Worm (Caenorhabditis elegans) whole organism, L4 larva: Measurements from ENCODE around the gene nmr-1.

Experiments
- F44E2.7 ChIP-seq: fragments of 200-800 bp; sonication (Bioruptor generic); IDR thresholded peaks from 2 replicates; pipeline ENCODE4 v2.1.2; 2022; ENCODE audit warnings: missing genetic modification characterization, missing compliant biosample characterization
- F49E8.2 ChIP-seq: sonication (generic microtip); optimal IDR thresholded peaks from 2 replicates; lab custom pipeline; 2016; ENCODE audit warnings: missing compliant biosample characterization, mild to moderate bottlenecking, missing genetic modification characterization, borderline replicate concordance
- Y75B8A.6 ChIP-seq: fragments of 200-800 bp; sonication (Bioruptor generic); IDR thresholded peaks from 2 replicates; pipeline ENCODE4 v1.3.6; 2022; ENCODE audit warnings: missing genetic modification reagents, missing genetic modification characterization, missing compliant biosample characterization
- aha-1 ChIP-seq: fragments of 150-350 bp; peaks from one replicate; lab custom pipeline; 2014; ENCODE audit warnings: missing biosample characterization, missing genetic modification characterization
- ama-1 ChIP-seq: fragments of 150-350 bp; optimal IDR thresholded peaks from 2 replicates; lab custom pipeline; 2014; ENCODE audit warnings: inconsistent platforms, mixed read lengths
- ceh-32 ChIP-seq: sonication (generic microtip); optimal IDR thresholded peaks from 2 replicates; lab custom pipeline; 2016; ENCODE audit warnings: mild to moderate bottlenecking, missing genetic modification characterization, missing compliant biosample characterization; ENCODE audit not compliant: poor library complexity
- cey-2 ChIP-seq: sonication (generic microtip); optimal IDR thresholded peaks from 3 replicates; lab custom pipeline; 2017; ENCODE audit warnings: missing genetic modification characterization, mild to moderate bottlenecking, missing compliant biosample characterization, antibody characterized with exemption, borderline replicate concordance; ENCODE audit not compliant: insufficient read depth
- daf-16 ChIP-seq, 3 experiments: sonication (generic microtip); optimal IDR thresholded peaks; 2 replicates each; lab custom pipeline; 2016 to 2017; ENCODE audit warnings: missing genetic modification characterization in 3 of 3, missing genetic modification reagents in 3 of 3, mild to moderate bottlenecking in 2 of 3, missing compliant biosample characterization in 2 of 3, missing biosample characterization in 1 of 3, moderate library complexity in 1 of 3
- daf-19 ChIP-seq: fragments of 200-800 bp; sonication (Bioruptor generic); conservative IDR thresholded peaks from 2 replicates; pipeline ENCODE4 v1.3.6; 2022; ENCODE audit warnings: missing genetic modification characterization, missing compliant biosample characterization
- dmd-6 ChIP-seq: fragments of 200-800 bp; sonication (Bioruptor generic); IDR thresholded peaks from 2 replicates; pipeline ENCODE4 v1.3.6; 2022; ENCODE audit warnings: missing genetic modification reagents, missing genetic modification characterization, missing compliant biosample characterization
- dpl-1 ChIP-seq: fragments of 150-350 bp; optimal IDR thresholded peaks from 2 replicates; lab custom pipeline; 2014; ENCODE audit warnings: missing biosample characterization, missing genetic modification reagents, missing genetic modification characterization
- hmg-1.1 ChIP-seq: fragments of 200-800 bp; sonication (Bioruptor generic); IDR thresholded peaks from 2 replicates; pipeline ENCODE4 v1.3.6; 2022; ENCODE audit warnings: missing genetic modification reagents, missing genetic modification characterization, missing compliant biosample characterization
- jun-1 ChIP-seq: fragments of 150-350 bp; optimal IDR thresholded peaks from 2 replicates; lab custom pipeline; 2014; ENCODE audit warnings: missing biosample characterization, missing genetic modification reagents, missing genetic modification characterization
- lin-13 ChIP-seq: fragments of 150-350 bp; optimal IDR thresholded peaks from 2 replicates; lab custom pipeline; 2014; ENCODE audit warnings: missing biosample characterization, missing genetic modification reagents, missing genetic modification characterization
- lin-15B ChIP-seq: fragments of 150-350 bp; sonication (generic microtip); optimal IDR thresholded peaks from 3 replicates; lab custom pipeline; 2014; ENCODE audit warnings: missing biosample characterization, missing genetic modification characterization
- mep-1 ChIP-seq: fragments of 150-350 bp; sonication (generic microtip); optimal IDR thresholded peaks from 3 replicates; lab custom pipeline; 2014; ENCODE audit warnings: missing biosample characterization, missing genetic modification characterization
- mes-2 ChIP-seq: sonication (generic microtip); optimal IDR thresholded peaks from 2 replicates; lab custom pipeline; 2016; ENCODE audit warnings: missing genotype, mild to moderate bottlenecking, missing genetic modification characterization, missing compliant biosample characterization; ENCODE audit not compliant: poor library complexity, severe bottlenecking
- mxl-2 ChIP-seq: fragments of 200-800 bp; sonication (Bioruptor generic); conservative IDR thresholded peaks from 2 replicates; pipeline ENCODE4 v1.3.6; 2022; ENCODE audit warnings: missing genetic modification reagents, missing genetic modification characterization, missing compliant biosample characterization
- mxl-3 ChIP-seq: fragments of 200-800 bp; sonication (Bioruptor generic); optimal IDR thresholded peaks from 2 replicates; lab custom pipeline; 2018; ENCODE audit warnings: mild to moderate bottlenecking, missing genetic modification characterization, missing compliant biosample characterization
- nhr-10 ChIP-seq: fragments of 150-350 bp; optimal IDR thresholded peaks from 2 replicates; lab custom pipeline; 2014; ENCODE audit warnings: missing biosample characterization, missing genetic modification characterization
- nhr-102 ChIP-seq: sonication (generic microtip); optimal IDR thresholded peaks from 2 replicates; lab custom pipeline; 2016; ENCODE audit warnings: mild to moderate bottlenecking, missing genetic modification characterization, moderate library complexity, missing compliant biosample characterization
- nhr-11 ChIP-seq: fragments of 150-350 bp; optimal IDR thresholded peaks from 2 replicates; lab custom pipeline; 2014; ENCODE audit warnings: missing biosample characterization, missing genetic modification characterization
- nhr-111 ChIP-seq: fragments of 200-800 bp; sonication (Bioruptor generic); optimal IDR thresholded peaks from 2 replicates; lab custom pipeline; 2018; ENCODE audit warnings: mild to moderate bottlenecking, missing genetic modification characterization, missing compliant biosample characterization
- nhr-48 ChIP-seq: sonication (generic microtip); optimal IDR thresholded peaks from 2 replicates; lab custom pipeline; 2016; ENCODE audit warnings: mild to moderate bottlenecking, missing genetic modification characterization, missing compliant biosample characterization
- nhr-76 ChIP-seq: fragments of 150-350 bp; optimal IDR thresholded peaks from 2 replicates; lab custom pipeline; 2014; ENCODE audit warnings: missing biosample characterization, missing genetic modification characterization
- nhr-77 ChIP-seq: fragments of 150-350 bp; optimal IDR thresholded peaks from 2 replicates; lab custom pipeline; 2014; ENCODE audit warnings: missing biosample characterization, missing genetic modification characterization
- sdz-12 ChIP-seq: fragments of 200-800 bp; sonication (Bioruptor generic); optimal IDR thresholded peaks from 2 replicates; lab custom pipeline; 2018; ENCODE audit warnings: mild to moderate bottlenecking, missing genetic modification characterization, missing compliant biosample characterization
- skn-1 ChIP-seq: fragments of 150-350 bp; optimal IDR thresholded peaks from 2 replicates; lab custom pipeline; 2014; ENCODE audit warnings: missing biosample characterization, missing genetic modification characterization
- snpc-1.2 ChIP-seq: fragments of 200-800 bp; sonication (Bioruptor generic); IDR thresholded peaks from 2 replicates; pipeline ENCODE4 v1.3.6; 2022; ENCODE audit warnings: missing genetic modification reagents, missing genetic modification characterization, missing compliant biosample characterization
- snpc-4 ChIP-seq: fragments of 150-350 bp; optimal IDR thresholded peaks from 2 replicates; lab custom pipeline; 2014; ENCODE audit warnings: missing biosample characterization, missing genetic modification characterization
- spr-1 ChIP-seq: sonication (generic microtip); optimal IDR thresholded peaks from 2 replicates; lab custom pipeline; 2016; ENCODE audit warnings: mild to moderate bottlenecking, missing genetic modification characterization, missing compliant biosample characterization
- tra-1 ChIP-seq: fragments of 200-800 bp; sonication (Bioruptor generic); IDR thresholded peaks from 2 replicates; pipeline ENCODE4 v1.3.6; 2022; ENCODE audit warnings: missing genetic modification reagents, missing genetic modification characterization, missing compliant biosample characterization
- unc-62 ChIP-seq, 3 experiments: fragments of 150-350 bp in 1 of 3; sonication (generic microtip); optimal IDR thresholded peaks in 2 of 3; peaks in 1 of 3; 1 replicate in 1 of 3; 2 replicates in 2 of 3; lab custom pipeline; 2014 to 2017; ENCODE audit warnings: missing biosample characterization in 3 of 3, missing genetic modification characterization in 3 of 3, missing genetic modification reagents in 3 of 3, missing genotype in 1 of 3
- zag-1 ChIP-seq: fragments of 150-350 bp; optimal IDR thresholded peaks from 2 replicates; lab custom pipeline; 2014; ENCODE audit warnings: missing biosample characterization, missing genetic modification characterization
- zfp-3 ChIP-seq: fragments of 200-800 bp; sonication (Bioruptor generic); conservative IDR thresholded peaks from 2 replicates; pipeline ENCODE4 v1.3.6; 2022; ENCODE audit warnings: missing genetic modification reagents, missing genetic modification characterization, missing compliant biosample characterization
- ztf-11 ChIP-seq: fragments of 150-350 bp; optimal IDR thresholded peaks from 2 replicates; lab custom pipeline; 2014; ENCODE audit warnings: missing biosample characterization, missing genetic modification characterization

Gene nmr-1

ce11 chrII:5446506-5446905 is at the start of gene nmr-1:
Gene nmr-1 (minus strand): TSS chrII:5446606.
- TF ChIP-seq mxl-2 (GFP tag; lab: Robert Waterston, UW) = no peak
- TF ChIP-seq snpc-4 (tag; lab: Kevin White, UChicago) = no peak
- TF ChIP-seq mxl-3 (GFP tag; lab: Kevin White, UChicago) = no peak
- TF ChIP-seq jun-1 (tag; lab: Kevin White, UChicago) = no peak
- no peak for TF ChIP-seq nhr-77 (tag; lab: Kevin White, UChicago)
- TF ChIP-seq nhr-48 (tag; lab: Kevin White, UChicago) = no peak
- TF ChIP-seq nhr-11 (tag; lab: Kevin White, UChicago) = no peak
- TF ChIP-seq nhr-111 (GFP tag; lab: Kevin White, UChicago) = no peak
- no peak for TF ChIP-seq nhr-10 (tag; lab: Kevin White, UChicago)
- TF ChIP-seq ceh-32 (tag; lab: Kevin White, UChicago) = no peak
- TF ChIP-seq lin-15B = no peak
- TF ChIP-seq daf-19 (GFP tag; lab: Robert Waterston, UW) = no peak

- TF ChIP-seq dpl-1 (GFP tag; lab: Kevin White, UChicago) (no peak), hmg-1.1 (GFP tag; lab: Robert Waterston, UW) (no peak), aha-1 (tag; lab: Kevin White, UChicago) (no peak), Y75B8A.6 (GFP tag; lab: Robert Waterston, UW) (no peak), ama-1 (no peak), cey-2 (tag; lab: Kevin White, UChicago) (no peak), ztf-11 (tag; lab: Kevin White, UChicago) (no peak), F49E8.2 (tag; lab: Kevin White, UChicago) (no peak), F44E2.7 (GFP tag; lab: Robert Waterston, UW) (no peak), lin-13 (GFP tag; lab: Kevin White, UChicago) (no peak), lin-15B (no peak), unc-62 (GFP tag; optimal IDR thresholded peaks at IDR 0.05 in 1 of 2; lab: Kevin White, UChicago) (no peak), unc-62 (tag; optimal IDR thresholded peaks at IDR 0.05; lab: Kevin White, UChicago) (no peak), zfp-3 (GFP tag; lab: Robert Waterston, UW) (no peak), mep-1 (no peak)
These were observed 48.0 kb upstream of the nmr-1 start, which contains the start of gene F12A10.6 for ce11 chrII:5494405-5494804. Gene F12A10.6 (minus strand): TSS chrII:5494505.

- no peak for TF ChIP-seq daf-16 (GFP tag; optimal IDR thresholded peaks at IDR 0.05; lab: Kevin White, UChicago)
- TF ChIP-seq daf-16 (tag; optimal IDR thresholded peaks at IDR 0.05; lab: Kevin White, UChicago) = no peak
- TF ChIP-seq mxl-2 (GFP tag; lab: Robert Waterston, UW) = no peak
- no peak for TF ChIP-seq skn-1 (tag; lab: Kevin White, UChicago)
- no peak for TF ChIP-seq dmd-6
- TF ChIP-seq ceh-32 (tag; lab: Kevin White, UChicago) = no peak
- TF ChIP-seq spr-1 (tag; lab: Kevin White, UChicago) = no peak
- TF ChIP-seq tra-1 (GFP tag; lab: Robert Waterston, UW) = no peak
- no peak for TF ChIP-seq nhr-76 (tag; lab: Kevin White, UChicago)
- no peak for TF ChIP-seq mes-2 (tag; lab: Kevin White, UChicago)
- no peak for TF ChIP-seq sdz-12 (GFP tag; lab: Kevin White, UChicago)
- TF ChIP-seq zag-1 (tag; lab: Kevin White, UChicago) = no peak
- TF ChIP-seq nhr-102 (tag; lab: Kevin White, UChicago) = no peak
- TF ChIP-seq cey-2 (tag; lab: Kevin White, UChicago) = no peak
- TF ChIP-seq snpc-1.2 (GFP tag; lab: Robert Waterston, UW) = no peak
- TF ChIP-seq, all 104 proteins: peak for 0
These were observed 41.4 kb upstream of the nmr-1 start, which contains the start of gene nep-5 for ce11 chrII:5487844-5488243. Gene nep-5 (plus strand): TSS chrII:5488144.
